Worm (Caenorhabditis elegans): Measurements from ENCODE around the gene nhr-11.

nhr-11 gene

DNA sequence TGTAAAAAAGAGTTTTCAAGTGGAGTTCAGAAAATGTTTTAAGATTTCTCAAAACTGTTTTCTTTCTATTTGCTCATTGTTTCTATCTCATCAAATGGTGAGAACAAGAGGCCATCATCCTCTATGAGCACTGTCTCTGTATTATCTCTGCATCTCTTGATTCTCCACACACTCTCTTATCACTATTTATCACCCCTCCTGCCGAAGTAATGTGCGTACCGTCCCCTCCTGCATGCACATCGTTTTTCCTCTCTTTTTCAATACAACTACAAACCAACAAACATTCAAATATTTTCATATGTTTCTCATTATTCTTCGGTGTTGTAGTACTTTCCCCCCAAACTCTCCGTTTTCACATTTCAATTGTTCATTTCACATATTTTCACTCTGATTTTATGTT is 46.6 kb downstream of the nhr-11 start:
- TF ChIP-seq pha-4 (tag; optimal IDR thresholded peaks at IDR 0.05) (peak; percentile 35), snpc-4 (tag; optimal IDR thresholded peaks at IDR 0.05) (no peak), tbx-2 (tag; optimal IDR thresholded peaks at IDR 0.05) (no peak), ceh-16 (tag; optimal IDR thresholded peaks at IDR 0.05) (no peak), ceh-9 (tag; optimal IDR thresholded peaks at IDR 0.05) (no peak), hmg-11 (tag; optimal IDR thresholded peaks at IDR 0.05) (no peak), lsy-12 (tag; optimal IDR thresholded peaks at IDR 0.05) (no peak), nhr-77 (tag; optimal IDR thresholded peaks at IDR 0.05) (no peak), ztf-11 (tag; optimal IDR thresholded peaks at IDR 0.05) (no peak), sea-2 (GFP tag; optimal IDR thresholded peaks at IDR 0.05) (no peak), fkh-2 (tag; optimal IDR thresholded peaks at IDR 0.05) (no peak), nhr-25 (tag; optimal IDR thresholded peaks at IDR 0.05) (no peak), elt-2 (tag; optimal IDR thresholded peaks at IDR 0.05) (peak; percentile 66), nhr-12 (tag; optimal IDR thresholded peaks at IDR 0.05) (no peak), ZK546.5 (tag; optimal IDR thresholded peaks at IDR 0.05) (no peak)

DNA sequence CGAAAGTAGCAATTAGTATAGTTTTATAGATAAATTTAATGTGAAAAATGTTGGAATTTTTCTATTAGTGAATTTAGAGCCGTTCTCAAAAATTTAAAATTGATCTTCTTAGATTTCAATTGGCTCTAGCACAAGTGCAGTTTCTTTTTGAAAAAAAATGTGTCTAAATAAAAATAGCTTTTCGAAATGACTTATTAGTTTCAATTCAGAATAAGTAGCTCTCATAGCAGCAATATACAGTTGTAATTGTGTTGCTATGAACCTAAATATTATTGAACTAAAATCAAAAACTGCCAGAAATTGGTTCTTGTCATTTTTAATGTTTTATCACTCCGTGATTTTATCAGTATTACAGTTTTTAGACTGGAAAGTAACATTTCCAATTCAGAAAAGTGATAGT is 47.9 kb downstream of the nhr-11 start:
- TF ChIP-seq fkh-10 (GFP tag; optimal IDR thresholded peaks at IDR 0.05) (no peak), skn-1 (tag; optimal IDR thresholded peaks at IDR 0.05) (no peak), ceh-9 (tag; optimal IDR thresholded peaks at IDR 0.05) (no peak), nhr-25 (tag; optimal IDR thresholded peaks at IDR 0.05) (no peak), daf-12 (tag; optimal IDR thresholded peaks at IDR 0.05) (no peak), nhr-237 (tag; optimal IDR thresholded peaks at IDR 0.05) (no peak), nhr-76 (tag; optimal IDR thresholded peaks at IDR 0.05) (no peak), nfya-1 (tag; optimal IDR thresholded peaks at IDR 0.05; ENCODE audit: insufficient read depth) (no peak), eor-1 (tag; optimal IDR thresholded peaks at IDR 0.05) (no peak), pha-4 (tag; optimal IDR thresholded peaks at IDR 0.05) (no peak), sea-2 (GFP tag; optimal IDR thresholded peaks at IDR 0.05) (no peak)

DNA sequence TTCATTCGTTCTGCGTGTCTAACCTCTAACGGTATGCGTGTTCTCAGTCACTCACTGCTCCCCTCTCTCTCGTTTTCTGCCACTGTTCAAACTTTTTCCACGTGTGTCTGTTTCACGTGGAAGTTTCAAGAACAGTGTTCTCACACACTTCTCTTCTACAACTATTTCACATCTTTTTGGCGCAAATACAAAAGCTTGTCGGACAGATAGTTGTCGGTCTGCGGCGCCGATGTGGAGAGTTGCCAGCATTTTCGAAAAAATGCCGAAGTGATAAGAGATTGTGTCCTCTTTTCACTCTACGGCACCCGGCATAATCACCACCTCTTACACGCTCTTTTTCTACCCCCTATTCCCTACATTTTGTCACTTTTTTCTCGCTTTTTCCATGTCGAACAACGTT is 48.5 kb downstream of the nhr-11 start:
- TF ChIP-seq pqm-1 (tag; optimal IDR thresholded peaks at IDR 0.05) (peak; percentile 14), nhr-28 (tag; optimal IDR thresholded peaks at IDR 0.05) (no peak), aly-2 (tag; optimal IDR thresholded peaks at IDR 0.05) (no peak), nhr-23 (tag; optimal IDR thresholded peaks at IDR 0.05) (no peak), R02D3.7 (tag; optimal IDR thresholded peaks at IDR 0.05) (no peak), egl-5 (tag; optimal IDR thresholded peaks at IDR 0.05) (no peak), ZK546.5 (tag; optimal IDR thresholded peaks at IDR 0.05) (no peak), ama-1 (optimal IDR thresholded peaks at IDR 0.05) (no peak), ceh-9 (tag; optimal IDR thresholded peaks at IDR 0.05) (no peak), nhr-67 (tag; optimal IDR thresholded peaks at IDR 0.05) (no peak), ceh-82 (tag; optimal IDR thresholded peaks at IDR 0.05) (no peak), skn-1 (tag; optimal IDR thresholded peaks at IDR 0.05) (no peak), pha-4 (tag; optimal IDR thresholded peaks at IDR 0.05) (peak; percentile 31), nhr-43 (tag; optimal IDR thresholded peaks at IDR 0.05; ENCODE audit: poor library complexity, severe bottlenecking) (no peak), elt-2 (tag; optimal IDR thresholded peaks at IDR 0.05) (peak; percentile 79), fkh-2 (tag; optimal IDR thresholded peaks at IDR 0.05) (no peak), elt-3 (tag; optimal IDR thresholded peaks at IDR 0.05) (no peak)

- TF ChIP-seq mml-1 (tag; optimal IDR thresholded peaks at IDR 0.05) (no peak), snpc-4 (tag; optimal IDR thresholded peaks at IDR 0.05) (no peak), ceh-82 (tag; optimal IDR thresholded peaks at IDR 0.05) (no peak), zag-1 (tag; optimal IDR thresholded peaks at IDR 0.05) (no peak), jun-1 (tag; optimal IDR thresholded peaks at IDR 0.05) (no peak), eor-1 (tag; optimal IDR thresholded peaks at IDR 0.05) (no peak), unc-62 (GFP tag; optimal IDR thresholded peaks at IDR 0.05) (no peak), pqm-1 (tag; optimal IDR thresholded peaks at IDR 0.05) (no peak), fos-1 (tag; optimal IDR thresholded peaks at IDR 0.05) (no peak), nhr-77 (tag; optimal IDR thresholded peaks at IDR 0.05) (no peak), nfya-1 (tag; optimal IDR thresholded peaks at IDR 0.05; ENCODE audit: insufficient read depth) (no peak), skn-1 (tag; optimal IDR thresholded peaks at IDR 0.05) (no peak), ceh-9 (tag; optimal IDR thresholded peaks at IDR 0.05) (no peak), tbx-2 (tag; optimal IDR thresholded peaks at IDR 0.05) (no peak), ZK546.5 (tag; optimal IDR thresholded peaks at IDR 0.05) (no peak), nhr-25 (tag; optimal IDR thresholded peaks at IDR 0.05) (no peak)
Observed at ce11 chrIV:9118792-9119191, 49.0 kb downstream of the nhr-11 start, which contains the start of gene nrfl-1. nrfl-1 (plus strand) TSS chrIV:9119092.

All from whole organism, L3 larva.